Fruit fly (Drosophila melanogaster) whole organism, embryonic: Measurements from ENCODE around the gene Pp1alpha-96A.

Source experiments
- Atf-2 ChIP-seq: fragments of 200-800 bp; sonication (Bioruptor generic); optimal IDR thresholded peaks from 2 replicates; lab custom pipeline; 2016; ENCODE audit warnings: missing biosample characterization, missing genetic modification characterization
- CG11093 ChIP-seq: fragments of 200-800 bp; sonication (Bioruptor generic); IDR thresholded peaks from 3 replicates; pipeline ENCODE4 v1.3.6; 2022; ENCODE audit warnings: missing biosample characterization, missing genetic modification characterization
- CG13424 ChIP-seq: fragments of 200-800 bp; sonication (Bioruptor generic); optimal IDR thresholded peaks from 2 replicates; lab custom pipeline; 2019; ENCODE audit warnings: missing biosample characterization, mild to moderate bottlenecking, missing genetic modification characterization, moderate library complexity
- CG14710 ChIP-seq: fragments of 200-800 bp; sonication (Bioruptor generic); optimal IDR thresholded peaks from 3 replicates; lab custom pipeline; 2019; ENCODE audit warnings: missing biosample characterization, mild to moderate bottlenecking, missing genetic modification characterization, moderate library complexity
- CG15073 ChIP-seq: fragments of 200-800 bp; sonication (Bioruptor generic); optimal IDR thresholded peaks from 2 replicates; lab custom pipeline; 2016; ENCODE audit warnings: missing biosample characterization, missing genetic modification characterization
- CG15696 ChIP-seq: fragments of 200-800 bp; sonication (Bioruptor generic); optimal IDR thresholded peaks from 2 replicates; lab custom pipeline; 2019; ENCODE audit warnings: missing biosample characterization, mild to moderate bottlenecking, missing genetic modification characterization, moderate library complexity
- CG1602 ChIP-seq: fragments of 200-800 bp; sonication (Bioruptor generic); optimal IDR thresholded peaks from 3 replicates; lab custom pipeline; 2016; ENCODE audit warnings: missing biosample characterization, missing genetic modification characterization
- CG17328 ChIP-seq: fragments of 200-800 bp; sonication (Bioruptor generic); IDR thresholded peaks from 2 replicates; pipeline ENCODE4 v1.3.6; 2022; ENCODE audit warnings: missing biosample characterization, missing genetic modification characterization
- CG2678 ChIP-seq: fragments of 200-800 bp; sonication (Bioruptor generic); optimal IDR thresholded peaks from 3 replicates; lab custom pipeline; 2019; ENCODE audit warnings: missing biosample characterization, mild to moderate bottlenecking, missing genetic modification characterization, moderate library complexity
- CG2712 ChIP-seq: fragments of 200-800 bp; optimal IDR thresholded peaks from 3 replicates; lab custom pipeline; 2019; ENCODE audit warnings: missing biosample characterization, mild to moderate bottlenecking, missing genetic modification characterization, moderate library complexity
- CG4730 ChIP-seq: fragments of 200-800 bp; sonication (Bioruptor generic); IDR thresholded peaks from 2 replicates; pipeline ENCODE4 v1.3.6; 2022; ENCODE audit warnings: missing biosample characterization, missing genetic modification characterization
- CG6854 ChIP-seq: fragments of 200-800 bp; sonication (Bioruptor generic); optimal IDR thresholded peaks from 3 replicates; lab custom pipeline; 2017; ENCODE audit warnings: missing biosample characterization, mild to moderate bottlenecking, missing genetic modification characterization
- CG7745 ChIP-seq: fragments of 200-800 bp; sonication (Bioruptor generic); optimal IDR thresholded peaks from 2 replicates; lab custom pipeline; 2018; ENCODE audit warnings: missing biosample characterization, mild to moderate bottlenecking, missing genetic modification characterization, moderate library complexity
- CG8281 ChIP-seq: fragments of 200-800 bp; sonication (Bioruptor generic); optimal IDR thresholded peaks from 2 replicates; lab custom pipeline; 2018; ENCODE audit warnings: missing biosample characterization, mild to moderate bottlenecking, missing genetic modification characterization, moderate library complexity
- CG8388 ChIP-seq: fragments of 200-800 bp; sonication (Bioruptor generic); optimal IDR thresholded peaks from 2 replicates; lab custom pipeline; 2019; ENCODE audit warnings: missing biosample characterization, mild to moderate bottlenecking, missing genetic modification characterization, moderate library complexity
- CG8478 ChIP-seq: fragments of >200 bp; optimal IDR thresholded peaks from 2 replicates; lab custom pipeline; 2018
- CTCF ChIP-seq: fragments of 200-800 bp; sonication (Bioruptor generic); optimal IDR thresholded peaks from 2 replicates; lab custom pipeline; 2017; ENCODE audit warnings: missing biosample characterization, mild to moderate bottlenecking, missing genetic modification characterization, moderate library complexity
- CrebB ChIP-seq: fragments of 200-800 bp; sonication (Bioruptor generic); optimal IDR thresholded peaks from 3 replicates; lab custom pipeline; 2018; ENCODE audit warnings: missing biosample characterization, mild to moderate bottlenecking, missing genetic modification characterization
- Dfd ChIP-seq, 2 experiments: fragments of >200 bp; optimal IDR thresholded peaks; 2 replicates each; lab custom pipeline; 2017; ENCODE audit warnings: missing biosample characterization in 2 of 2, missing genetic modification characterization in 2 of 2
- Dref ChIP-seq: fragments of 200-800 bp; sonication (Bioruptor generic); IDR thresholded peaks from 2 replicates; pipeline ENCODE4 v1.3.6; 2022; ENCODE audit warnings: missing biosample characterization, missing genetic modification characterization
- Ets97D ChIP-seq: fragments of 200-800 bp; sonication (Bioruptor generic); optimal IDR thresholded peaks from 3 replicates; lab custom pipeline; 2016; ENCODE audit warnings: missing biosample characterization, missing genetic modification characterization
- Fer1 ChIP-seq: fragments of 200-800 bp; sonication (Bioruptor generic); optimal IDR thresholded peaks from 2 replicates; lab custom pipeline; 2017; ENCODE audit warnings: missing biosample characterization, mild to moderate bottlenecking, missing genetic modification characterization
- Fer2 ChIP-seq: fragments of 200-800 bp; sonication (Bioruptor generic); optimal IDR thresholded peaks from 2 replicates; lab custom pipeline; 2018; ENCODE audit warnings: missing biosample characterization, mild to moderate bottlenecking, missing genetic modification characterization, moderate library complexity
- HLH4C ChIP-seq: fragments of 200-800 bp; sonication (Bioruptor generic); IDR thresholded peaks from 3 replicates; pipeline ENCODE4 v1.3.6; 2022; ENCODE audit warnings: missing biosample characterization, missing genetic modification characterization; ENCODE audit not compliant: partially characterized antibody
- MBD-R2 ChIP-seq: fragments of 200-800 bp; sonication (Bioruptor generic); IDR thresholded peaks from 2 replicates; pipeline ENCODE4 v1.3.6; 2022; ENCODE audit warnings: missing biosample characterization, missing genetic modification characterization
- Mad ChIP-seq: fragments of 200-800 bp; sonication (Bioruptor generic); optimal IDR thresholded peaks from 2 replicates; lab custom pipeline; 2016; ENCODE audit warnings: missing biosample characterization, missing genetic modification characterization
- Med ChIP-seq: fragments of 200-800 bp; sonication (Bioruptor generic); peaks from one replicate; lab custom pipeline; 2016; ENCODE audit warnings: missing biosample characterization, missing genetic modification characterization, mild to moderate bottlenecking, inconsistent platforms, moderate library complexity
- Nf-YA ChIP-seq: fragments of 200-800 bp; sonication (Bioruptor generic); IDR thresholded peaks from 2 replicates; pipeline ENCODE4 v1.3.6; 2022; ENCODE audit warnings: missing biosample characterization, missing genetic modification characterization
- Oli ChIP-seq: fragments of 200-800 bp; sonication (Bioruptor generic); optimal IDR thresholded peaks from 2 replicates; lab custom pipeline; 2018; ENCODE audit warnings: missing biosample characterization, mild to moderate bottlenecking, missing genetic modification characterization, moderate library complexity
- Spps ChIP-seq: fragments of 200-800 bp; sonication (Bioruptor generic); optimal IDR thresholded peaks from 2 replicates; lab custom pipeline; 2018; ENCODE audit warnings: missing biosample characterization, mild to moderate bottlenecking, missing genetic modification characterization
- YL-1 ChIP-seq: fragments of 200-800 bp; sonication (Bioruptor generic); optimal IDR thresholded peaks from 3 replicates; lab custom pipeline; 2017; ENCODE audit warnings: missing biosample characterization, mild to moderate bottlenecking, missing genetic modification characterization
- ac ChIP-seq: fragments of 200-800 bp; sonication (Bioruptor generic); optimal IDR thresholded peaks from 3 replicates; lab custom pipeline; 2017; ENCODE audit warnings: missing biosample characterization, mild to moderate bottlenecking, missing genetic modification characterization
- caup ChIP-seq: fragments of 200-800 bp; sonication (Bioruptor generic); optimal IDR thresholded peaks from 3 replicates; lab custom pipeline; 2017; ENCODE audit warnings: missing biosample characterization, mild to moderate bottlenecking, missing genetic modification characterization, moderate library complexity; ENCODE audit not compliant: severe bottlenecking
- crp ChIP-seq, 2 experiments: fragments of 200-800 bp; sonication (Bioruptor generic); optimal IDR thresholded peaks; 2 replicates in 1 of 2; 3 replicates in 1 of 2; lab custom pipeline; 2017; ENCODE audit warnings: missing biosample characterization in 2 of 2, missing genetic modification characterization in 2 of 2, mild to moderate bottlenecking in 1 of 2, moderate library complexity in 1 of 2
- dati ChIP-seq: fragments of 200-800 bp; sonication (Bioruptor generic); IDR thresholded peaks from 2 replicates; pipeline ENCODE4 v1.3.6; 2022; ENCODE audit warnings: missing biosample characterization, missing genetic modification characterization
- gem ChIP-seq: fragments of 200-800 bp; sonication (Bioruptor generic); optimal IDR thresholded peaks from 2 replicates; lab custom pipeline; 2019; ENCODE audit warnings: missing biosample characterization, mild to moderate bottlenecking, missing genetic modification characterization, moderate library complexity
- kay ChIP-seq: fragments of 200-800 bp; sonication (Bioruptor generic); optimal IDR thresholded peaks from 2 replicates; lab custom pipeline; 2016; ENCODE audit warnings: missing biosample characterization, missing genetic modification characterization
- lola ChIP-seq, 3 experiments: fragments of >200 bp in 2 of 3; fragments of 200-800 bp in 1 of 3; sonication (Bioruptor generic) in 1 of 3; optimal IDR thresholded peaks; 2 replicates each; lab custom pipeline; 2017 to 2019; ENCODE audit warnings: missing biosample characterization in 3 of 3, missing genetic modification characterization in 3 of 3, mild to moderate bottlenecking in 1 of 3, moderate library complexity in 1 of 3
- nau ChIP-seq: fragments of 200-800 bp; sonication (Bioruptor generic); optimal IDR thresholded peaks from 3 replicates; lab custom pipeline; 2017; ENCODE audit warnings: missing biosample characterization, mild to moderate bottlenecking, missing genetic modification characterization, missing genetic modification reagents
- psq ChIP-seq: fragments of 200-800 bp; sonication (Bioruptor generic); optimal IDR thresholded peaks from 2 replicates; lab custom pipeline; 2017; ENCODE audit warnings: missing biosample characterization, missing genetic modification characterization
- salm ChIP-seq: fragments of 200-800 bp; sonication (Bioruptor generic); optimal IDR thresholded peaks from 2 replicates; lab custom pipeline; 2018; ENCODE audit warnings: missing biosample characterization, mild to moderate bottlenecking, missing genetic modification characterization
- scrt ChIP-seq: fragments of 200-800 bp; sonication (Bioruptor generic); optimal IDR thresholded peaks from 2 replicates; lab custom pipeline; 2018; ENCODE audit warnings: missing biosample characterization, mild to moderate bottlenecking, missing genetic modification characterization, moderate library complexity
- sens ChIP-seq: fragments of 200-800 bp; sonication (Bioruptor generic); peaks from one replicate; lab custom pipeline; 2016; ENCODE audit warnings: missing biosample characterization, missing genetic modification characterization
- so ChIP-seq: fragments of 200-800 bp; sonication (Bioruptor generic); IDR thresholded peaks from 3 replicates; pipeline ENCODE4 v1.3.6; 2022; ENCODE audit warnings: missing biosample characterization, missing genetic modification characterization
- stc ChIP-seq: fragments of 200-800 bp; sonication (Bioruptor generic); IDR thresholded peaks from 2 replicates; pipeline ENCODE4 v1.3.6; 2022; ENCODE audit warnings: missing biosample characterization, missing genetic modification characterization
- stwl ChIP-seq: fragments of 200-800 bp; sonication (Bioruptor generic); optimal IDR thresholded peaks from 3 replicates; lab custom pipeline; 2018; ENCODE audit warnings: missing biosample characterization, mild to moderate bottlenecking, missing genetic modification characterization, moderate library complexity
- sug ChIP-seq: fragments of 200-800 bp; optimal IDR thresholded peaks from 2 replicates; lab custom pipeline; 2019; ENCODE audit warnings: missing biosample characterization, mild to moderate bottlenecking, missing genetic modification characterization, moderate library complexity
- tgo ChIP-seq: fragments of 200-800 bp; sonication (Bioruptor generic); IDR thresholded peaks from 3 replicates; pipeline ENCODE4 v1.3.6; 2022; ENCODE audit warnings: missing biosample characterization, missing genetic modification characterization
- tin ChIP-seq: fragments of 200-800 bp; sonication (Bioruptor generic); optimal IDR thresholded peaks from 3 replicates; lab custom pipeline; 2016; ENCODE audit warnings: missing biosample characterization, missing genetic modification characterization

The Pp1alpha-96A gene

DNA sequence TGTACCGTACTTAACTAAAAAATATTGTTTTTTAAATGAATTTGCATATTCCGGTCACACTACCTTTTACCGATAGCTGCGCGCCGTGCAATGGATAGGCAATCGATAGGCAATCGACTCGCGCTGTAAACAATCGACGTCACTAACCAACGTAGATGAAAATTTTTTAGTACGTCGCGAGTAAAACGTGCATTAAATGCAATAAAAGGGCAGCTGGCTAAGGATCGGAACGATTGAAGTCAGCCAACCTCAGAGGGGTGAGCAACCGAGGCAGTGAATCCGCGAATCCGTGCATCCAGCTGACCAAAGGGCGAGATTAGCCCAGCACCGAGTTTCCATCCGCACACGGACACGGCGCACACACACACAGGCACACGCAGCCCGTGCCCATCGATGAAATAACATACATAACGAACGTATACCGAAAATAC is at the start of gene Pp1alpha-96A (continued):
- TF ChIP-seq Spps (tag; lab: Kevin White, UChicago), result no peak
- no peak for TF ChIP-seq CrebB (tag; lab: Kevin White, UChicago)
- TF ChIP-seq CG4730 (GFP tag; lab: Robert Waterston, UW), result no peak
- TF ChIP-seq sens, result peak; percentile 45
- no peak for TF ChIP-seq CG2678 (tag; lab: Kevin White, UChicago)
- peak; percentile 85 for TF ChIP-seq YL-1 (GFP tag; lab: Kevin White, UChicago)
- no peak for TF ChIP-seq CG8281 (tag; lab: Kevin White, UChicago)
- peak; percentile 15 for TF ChIP-seq nau
- peak; percentile 21 for TF ChIP-seq Mad (GFP tag; lab: Kevin White, UChicago)
- no peak for TF ChIP-seq CG11093 (GFP tag; lab: Robert Waterston, UW)
- TF ChIP-seq CTCF (GFP tag; lab: Kevin White, UChicago), result peak; percentile 18
- no peak for TF ChIP-seq CG15073 (GFP tag; lab: Kevin White, UChicago)
- TF ChIP-seq stwl, result peak; percentile 92
- no peak for TF ChIP-seq CG8478 (lab: Kevin White, UChicago)
- peak; percentile 66 for TF ChIP-seq Ets97D (GFP tag; lab: Kevin White, UChicago)
- TF ChIP-seq CG15696, result no peak
- no peak for TF ChIP-seq salm (tag; lab: Kevin White, UChicago)
- no peak for TF ChIP-seq psq (GFP tag; lab: Kevin White, UChicago)
- no peak for TF ChIP-seq Dfd (GFP tag; optimal IDR thresholded peaks at IDR 0.05; lab: Kevin White, UChicago)
- TF ChIP-seq Fer2 (tag; lab: Kevin White, UChicago), result no peak
- peak; percentile 53 for TF ChIP-seq CG14710 (tag; lab: Kevin White, UChicago)
- no peak for TF ChIP-seq so (GFP tag; lab: Robert Waterston, UW)

DNA sequence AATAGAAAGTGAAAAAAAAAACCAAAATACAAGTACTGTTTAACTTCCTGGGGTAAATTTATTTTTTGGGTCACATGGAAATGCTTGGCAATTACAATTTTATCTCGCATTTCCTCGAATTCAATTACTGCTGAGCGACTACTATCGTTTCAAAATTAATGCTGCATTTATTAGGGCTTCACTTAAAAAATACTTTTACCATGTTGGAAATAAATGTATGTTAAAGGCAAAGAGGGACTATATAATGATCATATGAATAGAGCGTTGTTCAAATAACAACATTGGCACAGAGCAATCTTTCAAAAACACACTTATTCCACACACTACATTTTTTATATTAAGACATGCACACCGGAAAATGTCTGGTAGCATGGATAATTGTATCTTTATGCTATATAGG is 49.0 kb upstream of the Pp1alpha-96A start, which contains the start of gene CG31128:
CG31128 (plus strand) TSS at position 301 of the 400 bp plus-strand sequence.
- TF ChIP-seq Dref (GFP tag; lab: Robert Waterston, UW) (no peak), dati (GFP tag; lab: Robert Waterston, UW) (no peak), scrt (GFP tag; lab: Kevin White, UChicago) (no peak), Oli (tag; lab: Kevin White, UChicago) (no peak), CG1602 (GFP tag; lab: Kevin White, UChicago) (no peak), tgo (no peak)

DNA sequence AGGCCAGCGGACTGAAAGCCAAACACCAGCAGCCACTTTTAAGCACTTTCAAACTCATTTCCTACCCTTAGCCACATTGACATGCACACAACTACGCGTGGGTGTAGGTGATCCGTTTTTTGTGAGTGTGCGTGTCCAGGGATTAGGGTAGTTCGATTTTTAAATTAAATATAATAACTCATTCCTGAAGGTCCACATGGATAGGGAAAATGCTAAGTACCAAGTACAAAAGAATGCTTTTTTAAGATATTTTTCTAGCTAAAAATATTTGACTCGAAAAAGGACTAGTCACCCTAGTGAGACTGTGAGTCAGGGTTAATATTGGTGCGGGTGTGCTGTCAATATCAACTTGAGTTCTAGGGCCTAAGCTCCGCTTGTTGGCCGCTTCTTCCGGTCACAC is 43.3 kb upstream of the Pp1alpha-96A start:
- peak; percentile 55 for TF ChIP-seq Med (GFP tag; lab: Kevin White, UChicago)
- peak; percentile 19; the same call in 1 of the 2 replicates for TF ChIP-seq MBD-R2
- TF ChIP-seq HLH4C, result no peak
- TF ChIP-seq tin (GFP tag; lab: Kevin White, UChicago), result no peak
- TF ChIP-seq CG17328 (GFP tag; lab: Robert Waterston, UW), result no peak
- TF ChIP-seq CG8388 (GFP tag; lab: Kevin White, UChicago), result no peak
- peak; percentile 80 for TF ChIP-seq Fer1 (GFP tag; lab: Kevin White, UChicago)
- no peak for TF ChIP-seq Nf-YA (GFP tag; lab: Robert Waterston, UW)
- no peak for TF ChIP-seq CG15073 (GFP tag; lab: Kevin White, UChicago)
- peak; percentile 50 for TF ChIP-seq caup (GFP tag; lab: Kevin White, UChicago)
- TF ChIP-seq CG13424 (tag; lab: Kevin White, UChicago), result peak; percentile 24
- TF ChIP-seq CG6854, result peak; percentile 26
- no peak for TF ChIP-seq kay
- peak; percentile 14 for TF ChIP-seq sug
- TF ChIP-seq Dref (GFP tag; lab: Robert Waterston, UW), result no peak
- no peak for TF ChIP-seq Atf-2
- TF ChIP-seq stc (GFP tag; lab: Robert Waterston, UW), result no peak
- TF ChIP-seq CG7745, result no peak
- no peak for TF ChIP-seq CG2712 (tag; lab: Kevin White, UChicago)
- TF ChIP-seq ac (GFP tag; lab: Kevin White, UChicago), result no peak
- TF ChIP-seq lola (GFP tag; optimal IDR thresholded peaks at IDR 0.05; lab: Kevin White, UChicago), result no peak
- TF ChIP-seq gem (tag; lab: Kevin White, UChicago), result peak; percentile 16
- no peak for TF ChIP-seq crp (GFP tag; optimal IDR thresholded peaks at IDR 0.05; lab: Kevin White, UChicago)
